Fruit fly (Drosophila melanogaster) S2 (cell line): ENCODE measurements around the gene CG5853.

Source experiments
- CG8478 ChIP-seq: fragments of >200 bp; optimal IDR thresholded peaks from 2 replicates; lab custom pipeline; 2018
- CTCF ChIP-seq, 2 experiments: fragments of >200 bp; optimal IDR thresholded peaks; 2 replicates each; lab custom pipeline; 2018

CG5853 gene

DNA sequence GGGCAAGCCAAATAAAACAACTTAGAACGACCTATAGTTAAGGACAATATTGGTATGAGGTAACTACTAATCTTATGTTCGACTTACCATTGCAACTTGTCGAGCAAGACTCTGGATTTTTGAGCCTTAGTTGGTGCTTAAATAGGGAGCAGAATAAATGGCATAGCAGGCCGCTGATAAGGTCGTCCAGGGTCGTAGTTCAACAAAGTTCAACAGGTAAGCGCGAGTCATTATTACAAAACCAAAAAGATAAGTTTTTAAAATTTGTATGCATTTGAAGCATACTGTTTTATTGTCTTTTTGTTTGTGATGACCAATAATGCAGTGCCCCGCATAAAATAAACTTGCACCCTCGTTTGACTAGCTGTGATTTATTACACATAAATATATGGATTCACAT lies 44.4 kb downstream of the CG5853 start, which contains the start of gene Muc30E:
TSS of gene Muc30E (minus strand) at position 101 of the 400 bp plus-strand sequence.
- TF ChIP-seq CG8478 (lab: Kevin White, UChicago) (no peak), CTCF (optimal IDR thresholded peaks at IDR 0.05; lab: Kevin White, UChicago) (no peak)

- TF ChIP-seq CTCF (optimal IDR thresholded peaks at IDR 0.05; lab: Kevin White, UChicago) (peak in 1 of 2 experiments; percentile 33), CG8478 (lab: Kevin White, UChicago) (no peak)
Observed at dm6 chr2L:9897296-9897695, 50.2 kb downstream of the CG5853 start, which contains the start of gene RpS2. Gene RpS2, minus strand, starts transcription at chr2L:9897552.

DNA sequence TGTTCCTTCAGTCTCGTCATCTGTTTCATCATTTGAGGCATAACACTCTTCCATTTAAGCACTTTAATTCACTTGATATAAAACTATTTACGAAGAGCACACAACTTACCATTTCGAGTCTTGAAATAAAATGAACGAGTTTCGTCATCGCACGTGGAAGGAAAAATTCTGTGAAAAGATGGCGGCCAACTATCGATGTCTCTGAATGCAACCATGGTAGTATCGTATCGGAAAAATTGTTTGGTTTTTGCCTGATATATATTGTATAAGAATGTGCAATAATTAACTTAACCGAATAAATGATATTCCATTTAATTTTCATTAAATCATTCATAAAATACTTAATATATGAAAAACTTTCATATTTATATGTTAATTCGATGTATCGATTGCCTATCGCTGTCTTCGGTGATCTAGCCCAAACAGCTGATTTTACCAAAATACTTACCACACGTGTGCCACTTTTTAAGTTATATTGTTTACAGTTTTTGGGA lies 52.5 kb downstream of the CG5853 start, which contains the start of gene Bka:
TSS of gene Bka (plus strand) at position 417 of the 494 bp plus-strand sequence.
- no peak for TF ChIP-seq CTCF (optimal IDR thresholded peaks at IDR 0.05; lab: Kevin White, UChicago)

dm6 chr2L:9894193-9894592 lies 53.3 kb downstream of the CG5853 start:
- TF ChIP-seq CG8478 (lab: Kevin White, UChicago) (no peak), CTCF (optimal IDR thresholded peaks at IDR 0.05; lab: Kevin White, UChicago) (no peak)

DNA sequence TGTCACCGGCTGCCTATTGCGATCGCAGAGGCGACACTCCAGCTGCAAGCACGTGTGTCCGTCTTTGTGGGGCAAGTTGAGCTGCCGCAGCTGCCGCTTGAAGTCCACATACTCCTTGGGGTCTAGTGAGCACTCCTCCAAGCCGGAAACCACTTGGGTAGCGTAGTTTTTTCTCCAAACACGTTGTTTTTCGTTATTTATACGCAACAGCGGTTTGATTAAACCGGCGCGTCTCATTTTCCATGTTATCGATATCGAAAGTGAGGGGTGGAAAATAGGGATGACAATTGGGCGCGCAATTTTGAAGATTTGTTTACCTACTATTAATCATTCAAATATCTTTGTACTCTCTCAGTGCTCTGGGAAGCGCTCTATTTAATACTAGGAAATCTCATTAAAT lies 54.3 kb downstream of the CG5853 start, which contains the start of gene mtDNA-helicase:
TSS of gene mtDNA-helicase (minus strand) at position 264 of the 400 bp plus-strand sequence.
- TF ChIP-seq CTCF (optimal IDR thresholded peaks at IDR 0.05; lab: Kevin White, UChicago) (no peak), CG8478 (lab: Kevin White, UChicago) (no peak)
